3 fruit fly cellular contexts compared by ENCODE assay signal in genomic region chr3L:20306142-20306541, dm6.
TF ChIP-seq lines count a peak whose summit lies in the region.

CG32225 (minus strand) TSS chr3L:20306283.

- no peak for TF ChIP-seq CTCF in whole organism, embryonic (GFP tag; optimal IDR thresholded peaks at IDR 0.05; lab: Kevin White, UChicago)

TF ChIP-seq in whole organism, embryonic, 481 proteins besides CTCF, POLR2A, EP300 and RAD21 (continues in another document):
- TF ChIP-seq CG2129 (GFP tag; IDR thresholded peaks at IDR 0.05; lab: Robert Waterston, UW; ENCODE audit: partially characterized antibody) (no peak), Ptx1 (GFP tag; IDR thresholded peaks at IDR 0.05; lab: Robert Waterston, UW) (no peak), chn (GFP tag; optimal IDR thresholded peaks at IDR 0.05; lab: Kevin White, UChicago) (no peak), Adf1 (GFP tag; IDR thresholded peaks at IDR 0.05; lab: Robert Waterston, UW) (no peak), shn (GFP tag; optimal IDR thresholded peaks at IDR 0.05; lab: Kevin White, UChicago) (no peak), CG4730 (GFP tag; IDR thresholded peaks at IDR 0.05; lab: Robert Waterston, UW) (no peak), CG42726 (GFP tag; IDR thresholded peaks at IDR 0.05; lab: Robert Waterston, UW; ENCODE audit: partially characterized antibody) (0 out of 2 replicates have a peak, but pooled peaks have one; percentile 42), Bteb2 (GFP tag; optimal IDR thresholded peaks at IDR 0.05; lab: Kevin White, UChicago) (no peak), Deaf1 (tag; optimal IDR thresholded peaks at IDR 0.05; lab: Kevin White, UChicago) (peak; percentile 62), toy (GFP tag; IDR thresholded peaks at IDR 0.05; lab: Robert Waterston, UW) (no peak), CG15696 (tag; optimal IDR thresholded peaks at IDR 0.05; lab: Kevin White, UChicago) (no peak), Side (GFP tag; optimal IDR thresholded peaks at IDR 0.05; lab: Kevin White, UChicago) (no peak), CG3281 (GFP tag; optimal IDR thresholded peaks at IDR 0.05; lab: Kevin White, UChicago) (no peak), CG6254 (GFP tag; optimal IDR thresholded peaks at IDR 0.05; lab: Kevin White, UChicago) (no peak), CG2120 (GFP tag; optimal IDR thresholded peaks at IDR 0.05; lab: Kevin White, UChicago) (peak; percentile 8), ssp (GFP tag; IDR thresholded peaks at IDR 0.05; lab: Robert Waterston, UW) (no peak), CG2678 (tag; optimal IDR thresholded peaks at IDR 0.05; lab: Kevin White, UChicago) (no peak), onecut (GFP tag; IDR thresholded peaks at IDR 0.05; lab: Robert Waterston, UW) (peak; percentile 44; the same call in 1 of the 2 replicates), CG10366 (GFP tag; IDR thresholded peaks at IDR 0.05; lab: Robert Waterston, UW) (no peak), eyg (GFP tag; optimal IDR thresholded peaks at IDR 0.05; lab: Kevin White, UChicago) (no peak), CG6813 (GFP tag; optimal IDR thresholded peaks at IDR 0.05; lab: Kevin White, UChicago) (no peak), Med (GFP tag; lab: Kevin White, UChicago) (peak; percentile 4), nmo (GFP tag; optimal IDR thresholded peaks at IDR 0.05; lab: Kevin White, UChicago) (no peak), amos (GFP tag; IDR thresholded peaks at IDR 0.05; lab: Robert Waterston, UW; ENCODE audit: partially characterized antibody) (no peak), ftz-f1 (GFP tag; optimal IDR thresholded peaks at IDR 0.05; lab: Kevin White, UChicago) (no peak), ac (GFP tag; optimal IDR thresholded peaks at IDR 0.05; lab: Kevin White, UChicago) (no peak), CG8388 (GFP tag; optimal IDR thresholded peaks at IDR 0.05; lab: Kevin White, UChicago) (no peak), Hand (GFP tag; optimal IDR thresholded peaks at IDR 0.05; lab: Kevin White, UChicago) (no peak), Meics (GFP tag; optimal IDR thresholded peaks at IDR 0.05; lab: Kevin White, UChicago) (no peak), repo (GFP tag; optimal IDR thresholded peaks at IDR 0.05; lab: Kevin White, UChicago) (no peak), CG31224 (GFP tag; IDR thresholded peaks at IDR 0.05; lab: Robert Waterston, UW) (no peak)

TF ChIP-seq in whole organism, prepupa, 60 proteins besides CTCF, POLR2A, EP300 and RAD21:
- TF ChIP-seq pdm3 (GFP tag; optimal IDR thresholded peaks at IDR 0.05; lab: Kevin White, UChicago) (no peak), fkh (GFP tag; optimal IDR thresholded peaks at IDR 0.05; lab: Kevin White, UChicago) (no peak), net (GFP tag; optimal IDR thresholded peaks at IDR 0.05; lab: Kevin White, UChicago) (no peak), Eip78C (GFP tag; lab: Kevin White, UChicago) (peak; percentile 47), CG6163 (GFP tag; IDR thresholded peaks at IDR 0.05; lab: Robert Waterston, UW) (no peak), dsx (GFP tag; optimal IDR thresholded peaks at IDR 0.05; lab: Kevin White, UChicago; ENCODE audit: poor library complexity, severe bottlenecking) (no peak), Sox14 (GFP tag; optimal IDR thresholded peaks at IDR 0.05; lab: Kevin White, UChicago) (no peak), CG11762 (GFP tag; optimal IDR thresholded peaks at IDR 0.05; lab: Kevin White, UChicago; ENCODE audit: insufficient read depth) (no peak), Hr4 (GFP tag; optimal IDR thresholded peaks at IDR 0.05; lab: Kevin White, UChicago) (peak; percentile 6), CG9139 (GFP tag; optimal IDR thresholded peaks at IDR 0.05; lab: Kevin White, UChicago) (no peak), CG6854 (GFP tag; optimal IDR thresholded peaks at IDR 0.05; lab: Kevin White, UChicago) (no peak), CG7368 (GFP tag; optimal IDR thresholded peaks at IDR 0.05; lab: Kevin White, UChicago) (peak; percentile 31), CG8319 (GFP tag; optimal IDR thresholded peaks at IDR 0.05; lab: Kevin White, UChicago) (no peak), CG6792 (GFP tag; optimal IDR thresholded peaks at IDR 0.05; lab: Kevin White, UChicago) (no peak), acj6 (GFP tag; optimal IDR thresholded peaks at IDR 0.05; lab: Kevin White, UChicago) (no peak), Sox15 (GFP tag; optimal IDR thresholded peaks at IDR 0.05; lab: Kevin White, UChicago) (no peak), CG4318 (GFP tag; optimal IDR thresholded peaks at IDR 0.05; lab: Kevin White, UChicago) (no peak), CG8119 (GFP tag; IDR thresholded peaks at IDR 0.05; lab: Robert Waterston, UW) (no peak; the same call in 2 of the 3 replicates)
TF ChIP-seq in whole organism, prepupa: peak in this region for 3.

TF ChIP-seq in whole organism, pupa, 21 proteins besides CTCF, POLR2A, EP300 and RAD21:
- TF ChIP-seq CG14655 (GFP tag; optimal IDR thresholded peaks at IDR 0.05; lab: Kevin White, UChicago) (no peak), CG8301 (tag; optimal IDR thresholded peaks at IDR 0.05; lab: Kevin White, UChicago) (no peak), CG4496 (GFP tag; IDR thresholded peaks at IDR 0.05; lab: Robert Waterston, UW) (peak; percentile 37; the same call in 1 of the 3 replicates)
